Fruit fly (Drosophila melanogaster) ovary, adult (tissue): ENCODE data around the gene CG11951.

Source experiments
- CG17801 ChIP-seq: fragments of 200-800 bp; optimal IDR thresholded peaks from 2 replicates; lab custom pipeline; 2019; ENCODE audit warnings: missing biosample characterization, mild to moderate bottlenecking, missing genetic modification characterization, moderate library complexity; ENCODE audit not compliant: partially characterized antibody

CG11951 gene

dm6 chr3R:29238623-29239022 lies at the start of gene CG11951:
TSS of gene CG11951 (minus strand) at chr3R:29238723.
- no peak for TF ChIP-seq CG17801 (GFP tag; lab: Kevin White, UChicago)

- TF ChIP-seq CG17801 (GFP tag; lab: Kevin White, UChicago): no peak
Measured at dm6 chr3R:29287320-29287957, 48.9 kb upstream of the CG11951 start.

- no peak for TF ChIP-seq CG17801 (GFP tag; lab: Kevin White, UChicago)
Measured at dm6 chr3R:29284315-29284714, 45.8 kb upstream of the CG11951 start.

- no peak for TF ChIP-seq CG17801 (GFP tag; lab: Kevin White, UChicago)
Measured at dm6 chr3R:29282939-29283616, 44.6 kb upstream of the CG11951 start.

dm6 chr3R:29280633-29281572 lies 42.4 kb upstream of the CG11951 start:
- TF ChIP-seq CG17801 (GFP tag; lab: Kevin White, UChicago): no peak

dm6 chr3R:29279557-29280203 lies 41.2 kb upstream of the CG11951 start:
- TF ChIP-seq CG17801 (GFP tag; lab: Kevin White, UChicago): no peak

- TF ChIP-seq CG17801 (GFP tag; lab: Kevin White, UChicago): no peak
Measured at dm6 chr3R:29277748-29278147, 39.2 kb upstream of the CG11951 start.

- TF ChIP-seq CG17801 (GFP tag; lab: Kevin White, UChicago): no peak
Measured at dm6 chr3R:29277009-29277408, 38.5 kb upstream of the CG11951 start.

dm6 chr3R:29274590-29274989 lies 36.1 kb upstream of the CG11951 start:
- TF ChIP-seq CG17801 (GFP tag; lab: Kevin White, UChicago): no peak

- TF ChIP-seq CG17801 (GFP tag; lab: Kevin White, UChicago): no peak
Measured at dm6 chr3R:29273029-29273428, 34.5 kb upstream of the CG11951 start.

dm6 chr3R:29269204-29269603 lies 30.7 kb upstream of the CG11951 start:
- no peak for TF ChIP-seq CG17801 (GFP tag; lab: Kevin White, UChicago)

dm6 chr3R:29268062-29268461 lies 29.5 kb upstream of the CG11951 start:
- TF ChIP-seq CG17801 (GFP tag; lab: Kevin White, UChicago): no peak

dm6 chr3R:29266607-29267006 lies 28.1 kb upstream of the CG11951 start:
- no peak for TF ChIP-seq CG17801 (GFP tag; lab: Kevin White, UChicago)

dm6 chr3R:29265075-29265474 lies 26.6 kb upstream of the CG11951 start:
- TF ChIP-seq CG17801 (GFP tag; lab: Kevin White, UChicago): no peak

- no peak for TF ChIP-seq CG17801 (GFP tag; lab: Kevin White, UChicago)
Measured at dm6 chr3R:29263264-29263663, 24.7 kb upstream of the CG11951 start.
